Fruit fly (Drosophila melanogaster): ENCODE data around the gene dib.

dm6 chr3L:4073755-4074154 is 11.7 kb downstream of the dib start, which contains the start of gene Faa:
- TF ChIP-seq CG13204 (GFP tag; optimal IDR thresholded peaks at IDR 0.05) = no peak
- TF ChIP-seq Ets98B (GFP tag; IDR thresholded peaks at IDR 0.05) = no peak
- TF ChIP-seq CG15710 (tag; optimal IDR thresholded peaks at IDR 0.05) = no peak
- no peak for TF ChIP-seq EcR (GFP tag; optimal IDR thresholded peaks at IDR 0.05)
- TF ChIP-seq CG32121 (GFP tag; IDR thresholded peaks at IDR 0.05) = no peak
- TF ChIP-seq CG17806 (tag; optimal IDR thresholded peaks at IDR 0.05) = no peak
- TF ChIP-seq CG4496 (GFP tag; IDR thresholded peaks at IDR 0.05) = no peak; the same call in 2 of the 3 replicates
- TF ChIP-seq CG34367 (tag; optimal IDR thresholded peaks at IDR 0.05) = no peak
- no peak for TF ChIP-seq D1 (tag; optimal IDR thresholded peaks at IDR 0.05)
- no peak for TF ChIP-seq CG8159 (tag; optimal IDR thresholded peaks at IDR 0.05)
- no peak for TF ChIP-seq rn (GFP tag; IDR thresholded peaks at IDR 0.05)

Data from whole organism, pupa.